Worm (Caenorhabditis elegans) whole organism, early embryonic: Measurements from ENCODE around the gene mltn-3.

Experiments used
- B0310.2 ChIP-seq: sonication (generic microtip); optimal IDR thresholded peaks from 2 replicates; lab custom pipeline; 2016; ENCODE audit warnings: mild to moderate bottlenecking, missing genetic modification characterization, missing compliant biosample characterization
- F13C5.2 ChIP-seq: sonication (generic microtip); optimal IDR thresholded peaks from 2 replicates; lab custom pipeline; 2017; ENCODE audit warnings: mild to moderate bottlenecking, missing genetic modification characterization, inconsistent platforms, missing compliant biosample characterization
- aly-1 ChIP-seq: sonication (generic microtip); optimal IDR thresholded peaks from 2 replicates; lab custom pipeline; 2016; ENCODE audit warnings: missing genetic modification characterization, missing compliant biosample characterization
- ama-1 ChIP-seq: fragments of 150-350 bp; optimal IDR thresholded peaks from 2 replicates; lab custom pipeline; 2014
- ceh-13 ChIP-seq: fragments of 200-800 bp; sonication (Bioruptor generic); optimal IDR thresholded peaks from 2 replicates; lab custom pipeline; 2018; ENCODE audit warnings: mild to moderate bottlenecking, missing genetic modification characterization, missing compliant biosample characterization
- ceh-36 ChIP-seq: sonication (generic microtip); optimal IDR thresholded peaks from 2 replicates; lab custom pipeline; 2016; ENCODE audit warnings: missing genetic modification characterization, inconsistent platforms, missing compliant biosample characterization
- ets-7 ChIP-seq: sonication (generic microtip); optimal IDR thresholded peaks from 2 replicates; lab custom pipeline; 2016; ENCODE audit warnings: missing genotype, missing genetic modification characterization, missing compliant biosample characterization
- flt-1 ChIP-seq: fragments of 200-800 bp; sonication (Bioruptor generic); IDR thresholded peaks from 2 replicates; pipeline ENCODE4 v1.3.6; 2022; ENCODE audit warnings: missing genetic modification characterization, missing compliant biosample characterization
- hmbx-1 ChIP-seq: sonication (generic microtip); optimal IDR thresholded peaks from 2 replicates; lab custom pipeline; 2016; ENCODE audit warnings: mild to moderate bottlenecking, missing genetic modification characterization, missing compliant biosample characterization
- hmg-4 ChIP-seq: fragments of 200-800 bp; sonication (Bioruptor generic); optimal IDR thresholded peaks from 2 replicates; lab custom pipeline; 2018; ENCODE audit warnings: mild to moderate bottlenecking, missing genetic modification characterization, missing compliant biosample characterization
- hnd-1 ChIP-seq: sonication (generic microtip); optimal IDR thresholded peaks from 2 replicates; lab custom pipeline; 2016; ENCODE audit warnings: missing genetic modification characterization, missing compliant biosample characterization
- pes-1 ChIP-seq: fragments of 200-800 bp; sonication (Bioruptor generic); IDR thresholded peaks from 2 replicates; pipeline ENCODE4 v1.3.6; 2022; ENCODE audit warnings: missing genetic modification reagents, missing genetic modification characterization, missing compliant biosample characterization
- scrt-1 ChIP-seq: fragments of 200-800 bp; sonication (Bioruptor generic); IDR thresholded peaks from 2 replicates; pipeline ENCODE4 v1.3.6; 2022; ENCODE audit warnings: missing genetic modification characterization, missing compliant biosample characterization
- sea-1 ChIP-seq: fragments of 200-800 bp; sonication (Bioruptor generic); conservative IDR thresholded peaks from 2 replicates; pipeline ENCODE4 v1.3.6; 2022; ENCODE audit warnings: missing genetic modification characterization, missing compliant biosample characterization
- tbx-11 ChIP-seq: fragments of 200-800 bp; sonication (Bioruptor generic); IDR thresholded peaks from 2 replicates; pipeline ENCODE4 v1.3.6; 2022; ENCODE audit warnings: missing genetic modification characterization, missing compliant biosample characterization
- tbx-37 ChIP-seq: fragments of 200-800 bp; sonication (Bioruptor generic); conservative IDR thresholded peaks from 2 replicates; pipeline ENCODE4 v1.3.6; 2022; ENCODE audit warnings: missing genetic modification reagents, missing genetic modification characterization, missing compliant biosample characterization
- tra-4 ChIP-seq: sonication (generic microtip); optimal IDR thresholded peaks from 2 replicates; lab custom pipeline; 2017; ENCODE audit warnings: missing genetic modification characterization, missing compliant biosample characterization

mltn-3 gene

DNA sequence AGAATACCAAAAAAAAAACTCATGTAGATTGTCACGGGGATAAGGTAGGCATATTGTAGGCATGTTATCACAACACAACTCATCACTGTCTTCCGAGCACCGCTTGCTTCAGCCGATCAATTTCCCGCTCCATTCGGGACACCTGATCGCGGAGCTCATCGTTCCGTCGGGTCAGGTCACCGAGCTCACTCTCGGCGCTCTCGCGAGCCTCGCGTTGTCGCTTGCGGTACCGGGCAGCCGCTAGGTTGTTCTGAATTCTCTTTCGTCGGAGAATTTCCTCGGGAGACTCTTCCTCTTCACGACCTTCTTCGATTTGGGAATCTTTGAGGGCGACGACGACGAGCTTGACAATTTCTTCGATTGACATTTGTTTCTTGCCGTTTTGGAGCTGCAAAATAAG is 35.8 kb downstream of the mltn-3 start:
- TF ChIP-seq pes-1 (GFP tag; lab: Robert Waterston, UW) = no peak
- no peak for TF ChIP-seq tbx-37 (GFP tag; lab: Robert Waterston, UW)
- no peak for TF ChIP-seq ceh-36 (tag; lab: Kevin White, UChicago)
- TF ChIP-seq sea-1 (GFP tag; lab: Robert Waterston, UW) = no peak
- no peak for TF ChIP-seq flt-1
- no peak for TF ChIP-seq F13C5.2 (tag; lab: Kevin White, UChicago)
- TF ChIP-seq hnd-1 (tag; lab: Kevin White, UChicago) = no peak

DNA sequence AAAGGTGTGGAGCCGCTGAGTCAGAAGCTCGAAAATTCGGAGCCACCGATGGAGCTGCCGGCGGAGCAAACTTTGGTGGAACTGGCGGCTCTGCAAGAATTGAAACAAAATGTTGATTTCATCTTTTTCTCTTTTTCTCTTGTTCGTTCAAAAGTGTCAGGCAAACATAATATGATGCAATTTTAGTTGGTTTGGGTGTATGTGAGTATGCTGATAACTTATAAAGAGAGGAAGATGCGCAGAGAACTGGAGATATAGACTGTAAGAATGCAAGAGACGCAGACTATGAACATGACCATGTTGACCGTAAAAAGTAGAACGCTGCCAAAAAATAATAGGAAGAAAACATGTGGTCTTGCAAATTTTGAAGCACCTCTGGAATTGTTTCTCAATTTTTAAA is 37.9 kb downstream of the mltn-3 start:
- TF ChIP-seq hnd-1 (tag; lab: Kevin White, UChicago) = no peak
- TF ChIP-seq F13C5.2 (tag; lab: Kevin White, UChicago) = no peak
- TF ChIP-seq ceh-36 (tag; lab: Kevin White, UChicago) = no peak
- no peak for TF ChIP-seq ets-7 (tag; lab: Kevin White, UChicago)
- TF ChIP-seq pes-1 (GFP tag; lab: Robert Waterston, UW) = no peak

DNA sequence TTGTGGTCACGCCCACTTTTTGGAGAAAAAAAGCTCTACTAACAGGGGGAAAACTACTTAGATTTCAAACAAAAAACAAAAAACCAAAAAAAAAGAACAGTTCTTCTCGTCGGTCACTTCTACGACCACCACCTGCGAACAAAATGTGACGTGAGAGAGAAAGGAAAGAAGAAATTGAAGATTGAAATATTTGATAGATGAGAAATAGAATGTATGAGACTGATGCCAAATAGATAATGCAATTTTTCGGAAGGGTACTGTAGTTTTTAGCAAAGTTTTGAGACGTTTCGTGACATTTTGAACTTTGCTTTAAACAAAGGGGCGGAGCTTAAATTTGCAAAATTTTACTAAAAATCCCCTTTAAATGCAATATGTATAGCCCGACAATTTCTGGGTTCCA is 38.8 kb downstream of the mltn-3 start:
- TF ChIP-seq tra-4 (tag; lab: Kevin White, UChicago) = no peak
- TF ChIP-seq B0310.2 (tag; lab: Kevin White, UChicago) = no peak
- no peak for TF ChIP-seq aly-1 (tag; lab: Kevin White, UChicago)
- no peak for TF ChIP-seq pes-1 (GFP tag; lab: Robert Waterston, UW)
- TF ChIP-seq F13C5.2 (tag; lab: Kevin White, UChicago) = no peak
- TF ChIP-seq scrt-1 (GFP tag; lab: Robert Waterston, UW) = no peak

DNA sequence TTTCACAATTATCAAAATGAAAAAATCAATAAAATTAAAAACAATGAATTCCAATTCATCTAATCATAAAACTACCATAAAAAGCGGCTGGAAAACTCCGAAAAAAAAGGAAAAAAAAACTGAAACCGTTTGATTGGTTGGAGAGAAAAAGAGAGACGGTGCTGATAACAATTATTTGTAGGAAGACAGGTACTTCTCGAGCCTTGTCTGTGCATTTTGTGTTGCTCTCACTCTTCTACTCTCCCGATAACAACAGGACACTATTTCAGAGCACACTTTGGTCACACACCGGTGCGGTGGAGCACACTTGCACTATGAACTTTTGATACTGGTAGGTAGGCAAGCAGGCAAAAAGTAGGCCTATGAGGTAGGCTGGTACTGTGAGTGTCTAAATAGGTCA is 40.4 kb downstream of the mltn-3 start:
- TF ChIP-seq pes-1 (GFP tag; lab: Robert Waterston, UW) (no peak), sea-1 (GFP tag; lab: Robert Waterston, UW) (no peak), hnd-1 (tag; lab: Kevin White, UChicago) (no peak), hmg-4 (GFP tag; lab: Kevin White, UChicago) (no peak), tbx-11 (GFP tag; lab: Robert Waterston, UW) (no peak), ceh-36 (tag; lab: Kevin White, UChicago) (no peak), hmbx-1 (tag; lab: Kevin White, UChicago) (no peak), flt-1 (no peak), F13C5.2 (tag; lab: Kevin White, UChicago) (no peak), scrt-1 (GFP tag; lab: Robert Waterston, UW) (no peak), tbx-37 (GFP tag; lab: Robert Waterston, UW) (no peak)

DNA sequence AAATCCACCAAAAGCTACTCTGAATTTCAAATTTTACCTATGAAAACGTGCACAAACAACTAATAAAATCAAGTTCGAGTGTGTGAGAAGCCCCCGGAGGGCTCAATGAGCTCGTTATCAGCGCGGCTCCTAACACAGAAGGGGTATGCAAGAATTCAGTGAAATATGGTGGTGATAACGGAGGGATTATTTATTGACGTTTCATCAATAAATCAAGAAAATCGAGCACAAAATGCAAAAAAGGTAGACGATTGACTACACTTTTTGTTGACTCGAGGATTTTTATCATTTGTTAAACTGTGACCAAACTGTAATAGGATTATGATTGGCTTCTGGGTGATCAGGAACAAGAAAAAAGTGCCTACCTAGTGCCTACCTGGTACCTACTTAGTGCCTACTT is 41.3 kb downstream of the mltn-3 start, which contains the start of gene zip-3:
zip-3 (minus strand) TSS at position 21 of the 400 bp plus-strand sequence.
- no peak for TF ChIP-seq tbx-11 (GFP tag; lab: Robert Waterston, UW)
- TF ChIP-seq hmg-4 (GFP tag; lab: Kevin White, UChicago) = no peak
- TF ChIP-seq ets-7 (tag; lab: Kevin White, UChicago) = no peak
- TF ChIP-seq tra-4 (tag; lab: Kevin White, UChicago) = no peak
- no peak for TF ChIP-seq ama-1
- no peak for TF ChIP-seq ceh-13 (GFP tag; lab: Kevin White, UChicago)
- TF ChIP-seq B0310.2 (tag; lab: Kevin White, UChicago) = no peak
- TF ChIP-seq pes-1 (GFP tag; lab: Robert Waterston, UW) = no peak

DNA sequence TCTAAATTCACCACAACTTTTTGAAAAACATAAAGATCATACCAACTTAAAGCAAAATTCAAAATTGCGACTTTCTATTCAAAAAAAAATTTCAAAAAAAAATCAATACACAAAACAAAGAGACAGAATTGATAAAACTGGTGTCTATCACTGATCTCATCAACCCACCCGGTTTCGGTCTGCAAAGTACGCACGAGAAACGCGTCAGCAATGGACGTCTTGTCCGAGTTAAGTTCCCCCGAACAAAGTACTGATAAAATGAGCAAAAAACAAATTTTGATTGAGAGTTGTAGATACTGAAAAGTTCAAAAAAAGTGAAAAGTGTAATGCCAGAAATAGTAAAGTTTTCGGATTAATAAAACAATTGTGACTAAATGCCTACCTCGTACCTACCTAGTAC is 42.2 kb downstream of the mltn-3 start:
- TF ChIP-seq ceh-13 (GFP tag; lab: Kevin White, UChicago) (no peak), hnd-1 (tag; lab: Kevin White, UChicago) (no peak), ama-1 (no peak), hmbx-1 (tag; lab: Kevin White, UChicago) (no peak), sea-1 (GFP tag; lab: Robert Waterston, UW) (no peak), ceh-36 (tag; lab: Kevin White, UChicago) (no peak), pes-1 (GFP tag; lab: Robert Waterston, UW) (no peak), B0310.2 (tag; lab: Kevin White, UChicago) (no peak), tbx-11 (GFP tag; lab: Robert Waterston, UW) (no peak), scrt-1 (GFP tag; lab: Robert Waterston, UW) (no peak), hmg-4 (GFP tag; lab: Kevin White, UChicago) (no peak), tra-4 (tag; lab: Kevin White, UChicago) (no peak), tbx-37 (GFP tag; lab: Robert Waterston, UW) (no peak), F13C5.2 (tag; lab: Kevin White, UChicago) (no peak)

DNA sequence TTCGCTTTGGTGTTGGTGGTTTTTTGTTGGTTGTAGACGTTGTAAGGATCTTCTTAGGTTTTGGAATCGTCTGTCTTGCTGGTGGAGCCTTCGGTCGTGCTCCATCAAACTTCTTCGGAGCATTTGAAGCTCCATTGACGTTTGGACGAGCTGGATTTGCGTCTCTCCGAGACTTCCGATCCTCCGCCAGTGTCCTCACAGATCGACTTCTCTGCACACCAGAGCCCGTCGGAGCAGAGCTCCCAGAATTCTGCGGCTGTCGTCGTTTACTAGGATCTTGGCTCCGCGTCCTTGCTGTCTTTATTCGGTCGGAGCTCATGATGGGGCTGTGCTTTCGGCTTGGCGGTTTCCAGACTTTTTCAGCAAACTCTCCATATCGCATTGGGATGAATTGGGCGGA is 45.4 kb downstream of the mltn-3 start:
- TF ChIP-seq aly-1 (tag; lab: Kevin White, UChicago) (no peak), ama-1 (no peak)

DNA sequence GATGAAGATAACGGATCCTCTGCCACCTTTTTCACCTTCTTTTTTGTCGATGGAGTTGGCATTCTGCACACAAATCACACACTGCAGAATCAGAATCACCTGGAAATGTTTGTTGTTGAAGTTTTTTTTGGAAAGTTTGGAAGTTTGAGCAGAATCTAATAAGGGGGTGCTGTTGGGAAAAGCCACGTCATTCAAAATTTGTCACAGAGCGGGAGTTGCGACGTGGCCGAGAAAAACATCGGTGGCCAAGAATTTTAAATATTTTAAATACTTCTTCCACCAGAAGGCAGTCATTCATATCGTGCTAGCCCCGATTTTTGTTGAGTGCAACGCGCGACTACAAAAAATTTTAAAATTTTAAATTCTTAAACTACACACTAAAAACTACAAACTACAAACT is 46.2 kb downstream of the mltn-3 start, which contains the start of gene rpi-1:
rpi-1 (minus strand) TSS at position 101 of the 400 bp plus-strand sequence.
- TF ChIP-seq B0310.2 (tag; lab: Kevin White, UChicago) (no peak), scrt-1 (GFP tag; lab: Robert Waterston, UW) (no peak), aly-1 (tag; lab: Kevin White, UChicago) (no peak), pes-1 (GFP tag; lab: Robert Waterston, UW) (no peak), ets-7 (tag; lab: Kevin White, UChicago) (no peak), hmbx-1 (tag; lab: Kevin White, UChicago) (no peak), sea-1 (GFP tag; lab: Robert Waterston, UW) (no peak), ceh-13 (GFP tag; lab: Kevin White, UChicago) (no peak)
